In the genomic region with DNA sequence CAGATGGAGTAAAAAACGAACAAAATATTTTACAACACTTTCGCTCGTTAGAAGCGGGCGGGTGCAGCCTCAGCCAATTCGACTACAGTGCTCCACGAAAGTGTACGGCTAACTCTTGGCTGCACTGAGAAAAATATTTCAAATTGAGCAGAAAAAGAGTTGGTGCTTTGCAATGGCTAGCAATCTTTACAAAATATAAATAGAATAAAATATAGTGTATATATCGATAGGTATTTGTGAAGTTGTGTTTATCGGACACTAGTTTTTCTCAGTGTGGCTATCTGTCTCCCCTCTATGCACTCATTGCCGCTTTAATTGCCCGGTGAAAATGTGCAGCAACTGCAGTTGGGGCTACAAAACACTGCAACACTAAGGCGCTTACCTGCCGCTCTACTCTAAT, we compare ENCODE assay signal across 1 fruit fly cellular context.
TF ChIP-seq lines count a peak whose summit lies in the region.

No protein-coding gene starts in this region.

TF ChIP-seq in whole organism, embryonic, 481 proteins besides CTCF, POLR2A, EP300 and RAD21 (continued from another document):
- TF ChIP-seq pzg (GFP tag; optimal IDR thresholded peaks at IDR 0.05; lab: Kevin White, UChicago) (no peak), CkIIα-i1 (GFP tag; IDR thresholded peaks at IDR 0.05; lab: Robert Waterston, UW) (no peak), CG6813 (GFP tag; optimal IDR thresholded peaks at IDR 0.05; lab: Kevin White, UChicago) (no peak), grn (GFP tag; optimal IDR thresholded peaks at IDR 0.05; lab: Kevin White, UChicago) (no peak), zen2 (GFP tag; IDR thresholded peaks at IDR 0.05; lab: Robert Waterston, UW; ENCODE audit: partially characterized antibody) (no peak), HmgZ (tag; optimal IDR thresholded peaks at IDR 0.05; lab: Kevin White, UChicago) (no peak), corto (GFP tag; optimal IDR thresholded peaks at IDR 0.05; lab: Kevin White, UChicago) (no peak), Bgb (GFP tag; IDR thresholded peaks at IDR 0.05; lab: Robert Waterston, UW; ENCODE audit: partially characterized antibody) (no peak)
